Worm (Caenorhabditis elegans) whole organism, young adult: ENCODE results near the gene H35N09.1.

ENCODE experiments used
- C06A6.2 ChIP-seq: fragments of 200-800 bp; sonication (Bioruptor generic); conservative IDR thresholded peaks from 2 replicates; pipeline ENCODE4 v1.3.6; 2022; ENCODE audit warnings: missing genetic modification characterization, missing compliant biosample characterization
- C17E4.6 ChIP-seq: fragments of 200-800 bp; sonication (Bioruptor generic); IDR thresholded peaks from 2 replicates; pipeline ENCODE4 v1.3.6; 2022; ENCODE audit warnings: missing genetic modification reagents, missing genetic modification characterization, missing compliant biosample characterization
- D2030.7 ChIP-seq: fragments of 200-800 bp; sonication (Bioruptor generic); IDR thresholded peaks from 2 replicates; pipeline ENCODE4 v1.3.6; 2022; ENCODE audit warnings: missing genetic modification reagents, missing genetic modification characterization, missing compliant biosample characterization
- F23B12.7 ChIP-seq: sonication (generic microtip); optimal IDR thresholded peaks from 2 replicates; lab custom pipeline; 2017; ENCODE audit warnings: missing genetic modification characterization, mild to moderate bottlenecking, missing compliant biosample characterization, antibody characterized with exemption, moderate library complexity; ENCODE audit not compliant: insufficient read depth
- F33H1.4 ChIP-seq: fragments of 200-800 bp; sonication (Bioruptor generic); IDR thresholded peaks from 2 replicates; pipeline ENCODE4 v1.3.6; 2022; ENCODE audit warnings: missing genetic modification reagents, missing genetic modification characterization, missing compliant biosample characterization
- F37B4.10 ChIP-seq: fragments of 200-800 bp; sonication (Bioruptor generic); IDR thresholded peaks from 2 replicates; pipeline ENCODE4 v1.3.6; 2022; ENCODE audit warnings: missing genetic modification characterization, missing compliant biosample characterization
- F39B2.1 ChIP-seq: fragments of 200-800 bp; sonication (Bioruptor generic); IDR thresholded peaks from 2 replicates; pipeline ENCODE4 v1.3.6; 2022; ENCODE audit warnings: missing genetic modification reagents, missing genetic modification characterization, missing compliant biosample characterization
- F52B5.7 ChIP-seq: sonication (generic microtip); optimal IDR thresholded peaks from 2 replicates; lab custom pipeline; 2016; ENCODE audit warnings: mild to moderate bottlenecking, missing genetic modification characterization, missing compliant biosample characterization
- K11D2.4 ChIP-seq: fragments of 200-800 bp; sonication (Bioruptor generic); IDR thresholded peaks from 2 replicates; pipeline ENCODE4 v1.3.6; 2022; ENCODE audit warnings: missing genetic modification reagents, missing genetic modification characterization, missing compliant biosample characterization
- K12H6.12 ChIP-seq: fragments of 200-800 bp; sonication (Bioruptor generic); optimal IDR thresholded peaks from 2 replicates; lab custom pipeline; 2018; ENCODE audit warnings: mild to moderate bottlenecking, missing genetic modification characterization, missing compliant biosample characterization
- Y79H2A.3 ChIP-seq: fragments of 200-800 bp; sonication (Bioruptor generic); conservative IDR thresholded peaks from 2 replicates; pipeline ENCODE4 v1.3.6; 2022; ENCODE audit warnings: missing genetic modification reagents, missing genetic modification characterization, missing compliant biosample characterization
- akir-1 ChIP-seq: fragments of 200-800 bp; sonication (Bioruptor generic); optimal IDR thresholded peaks from 2 replicates; lab custom pipeline; 2018; ENCODE audit warnings: mild to moderate bottlenecking, missing genetic modification characterization, moderate library complexity, missing compliant biosample characterization
- atf-7 ChIP-seq: sonication (generic microtip); optimal IDR thresholded peaks from 2 replicates; lab custom pipeline; 2017; ENCODE audit warnings: mild to moderate bottlenecking, missing genetic modification characterization, missing compliant biosample characterization
- attf-5 ChIP-seq: fragments of 200-800 bp; sonication (Bioruptor generic); optimal IDR thresholded peaks from 2 replicates; lab custom pipeline; 2018; ENCODE audit warnings: mild to moderate bottlenecking, missing genetic modification characterization, missing compliant biosample characterization
- bed-1 ChIP-seq: fragments of 200-800 bp; sonication (Bioruptor generic); IDR thresholded peaks from 2 replicates; pipeline ENCODE4 v1.3.6; 2022; ENCODE audit warnings: missing genetic modification reagents, missing genetic modification characterization, missing compliant biosample characterization
- bed-2 ChIP-seq: fragments of 200-800 bp; sonication (Bioruptor generic); IDR thresholded peaks from 2 replicates; pipeline ENCODE4 v1.3.6; 2022; ENCODE audit warnings: missing genetic modification reagents, missing genetic modification characterization, missing compliant biosample characterization
- cebp-1 ChIP-seq, 2 experiments: fragments of 200-800 bp in 1 of 2; sonication (Bioruptor generic) in 1 of 2; sonication (generic microtip) in 1 of 2; IDR thresholded peaks in 1 of 2; optimal IDR thresholded peaks in 1 of 2; 2 replicates each; pipeline versions ENCODE4 v1.3.6 to Lab custom; 2017 to 2022; ENCODE audit warnings: missing compliant biosample characterization in 2 of 2, missing genetic modification characterization in 2 of 2, mild to moderate bottlenecking in 1 of 2, missing genetic modification reagents in 1 of 2, moderate library complexity in 1 of 2
- cebp-2 ChIP-seq: fragments of 200-800 bp; sonication (Bioruptor generic); IDR thresholded peaks from 2 replicates; pipeline ENCODE4 v1.3.6; 2022; ENCODE audit warnings: missing genetic modification characterization, missing compliant biosample characterization
- ceh-27 ChIP-seq: fragments of 200-800 bp; sonication (Bioruptor generic); optimal IDR thresholded peaks from 2 replicates; lab custom pipeline; 2018; ENCODE audit warnings: mild to moderate bottlenecking, missing genetic modification characterization, moderate library complexity, missing compliant biosample characterization
- ceh-58 ChIP-seq: fragments of 200-800 bp; sonication (Bioruptor generic); IDR thresholded peaks from 2 replicates; pipeline ENCODE4 v1.3.6; 2022; ENCODE audit warnings: missing genetic modification characterization, missing compliant biosample characterization
- egl-18 ChIP-seq: fragments of 200-800 bp; sonication (Bioruptor generic); IDR thresholded peaks from 2 replicates; pipeline ENCODE4 v1.3.6; 2022; ENCODE audit warnings: missing genetic modification reagents, missing genetic modification characterization, missing compliant biosample characterization
- ets-4 ChIP-seq: fragments of 200-800 bp; sonication (Bioruptor generic); optimal IDR thresholded peaks from 2 replicates; lab custom pipeline; 2018; ENCODE audit warnings: mild to moderate bottlenecking, missing genetic modification characterization, missing compliant biosample characterization
- fkh-3 ChIP-seq: sonication (generic microtip); optimal IDR thresholded peaks from 2 replicates; lab custom pipeline; 2016; ENCODE audit warnings: mild to moderate bottlenecking, missing genetic modification characterization, missing compliant biosample characterization
- him-1 ChIP-seq: sonication (generic microtip); optimal IDR thresholded peaks from 2 replicates; lab custom pipeline; 2016; ENCODE audit warnings: missing genotype, missing genetic modification reagents, missing genetic modification characterization, missing compliant biosample characterization
- hmg-1.2 ChIP-seq: fragments of 200-800 bp; sonication (Bioruptor generic); IDR thresholded peaks from 2 replicates; pipeline ENCODE4 v1.3.6; 2022; ENCODE audit warnings: missing genetic modification reagents, missing genetic modification characterization, missing compliant biosample characterization
- hmg-20 ChIP-seq: fragments of 200-800 bp; sonication (Bioruptor generic); IDR thresholded peaks from 2 replicates; pipeline ENCODE4 v1.3.6; 2022; ENCODE audit warnings: missing genetic modification reagents, missing genetic modification characterization, missing compliant biosample characterization
- hrde-1 ChIP-seq: sonication (generic microtip); optimal IDR thresholded peaks from 2 replicates; lab custom pipeline; 2016; ENCODE audit warnings: missing genetic modification characterization, mild to moderate bottlenecking, missing compliant biosample characterization, moderate library complexity, missing genotype, missing genetic modification reagents, borderline replicate concordance
- lag-1 ChIP-seq: fragments of 200-800 bp; sonication (Bioruptor generic); IDR thresholded peaks from 2 replicates; pipeline ENCODE4 v1.3.6; 2022; ENCODE audit warnings: missing genetic modification reagents, missing genetic modification characterization, missing compliant biosample characterization
- let-526 ChIP-seq: fragments of 200-800 bp; sonication (Bioruptor generic); IDR thresholded peaks from 2 replicates; pipeline ENCODE4 v1.3.6; 2022; ENCODE audit warnings: missing genetic modification reagents, missing genetic modification characterization, missing compliant biosample characterization
- lin-35 ChIP-seq, 3 experiments: fragments of 150-350 bp in 2 of 3; sonication (generic microtip) in 1 of 3; optimal IDR thresholded peaks; 2 replicates each; lab custom pipeline; 2014 to 2018; ENCODE audit warnings: missing biosample characterization in 3 of 3, missing genetic modification characterization in 3 of 3, missing genetic modification reagents in 3 of 3
- lir-1 ChIP-seq: fragments of 200-800 bp; sonication (Bioruptor generic); conservative IDR thresholded peaks from 2 replicates; pipeline ENCODE4 v1.3.6; 2022; ENCODE audit warnings: missing genetic modification reagents, missing genetic modification characterization, missing compliant biosample characterization
- lsl-1 ChIP-seq: fragments of 200-800 bp; sonication (Bioruptor generic); optimal IDR thresholded peaks from 2 replicates; lab custom pipeline; 2018; ENCODE audit warnings: mild to moderate bottlenecking, missing genetic modification characterization, moderate library complexity, missing compliant biosample characterization
- mcd-1 ChIP-seq: fragments of 200-800 bp; sonication (Bioruptor generic); IDR thresholded peaks from 2 replicates; pipeline ENCODE4 v1.3.6; 2022; ENCODE audit warnings: missing genetic modification reagents, missing genetic modification characterization, missing compliant biosample characterization
- mel-28 ChIP-seq: sonication (generic microtip); optimal IDR thresholded peaks from 2 replicates; lab custom pipeline; 2016; ENCODE audit warnings: borderline replicate concordance, mild to moderate bottlenecking, missing genetic modification characterization, missing compliant biosample characterization
- mes-4 ChIP-seq: sonication (generic microtip); optimal IDR thresholded peaks from 2 replicates; lab custom pipeline; 2016; ENCODE audit warnings: missing genotype, missing genetic modification characterization, missing compliant biosample characterization
- nhr-27 ChIP-seq: fragments of 200-800 bp; sonication (Bioruptor generic); optimal IDR thresholded peaks from 2 replicates; lab custom pipeline; 2018; ENCODE audit warnings: mild to moderate bottlenecking, missing genetic modification characterization, moderate library complexity, missing compliant biosample characterization
- pbrm-1 ChIP-seq: fragments of 200-800 bp; sonication (Bioruptor generic); IDR thresholded peaks from 2 replicates; pipeline ENCODE4 v1.3.6; 2022; ENCODE audit warnings: missing genetic modification reagents, missing genetic modification characterization, missing compliant biosample characterization
- rec-8 ChIP-seq, 2 experiments: sonication (generic microtip); optimal IDR thresholded peaks; 2 replicates each; lab custom pipeline; 2016; ENCODE audit warnings: mild to moderate bottlenecking in 2 of 2, missing genetic modification characterization in 2 of 2, missing genetic modification reagents in 2 of 2, missing genotype in 2 of 2, missing biosample characterization in 1 of 2, missing compliant biosample characterization in 1 of 2, moderate library complexity in 1 of 2
- repo-1 ChIP-seq: sonication (generic microtip); optimal IDR thresholded peaks from 2 replicates; lab custom pipeline; 2017; ENCODE audit warnings: mild to moderate bottlenecking, missing genetic modification characterization, missing compliant biosample characterization
- snpc-1.1 ChIP-seq: sonication (generic microtip); optimal IDR thresholded peaks from 2 replicates; lab custom pipeline; 2017; ENCODE audit warnings: missing genetic modification characterization, mild to moderate bottlenecking, missing compliant biosample characterization, antibody characterized with exemption, moderate library complexity, missing genotype, missing genetic modification reagents; ENCODE audit not compliant: insufficient read depth
- tbx-9 ChIP-seq: sonication (generic microtip); optimal IDR thresholded peaks from 2 replicates; lab custom pipeline; 2016; ENCODE audit warnings: borderline replicate concordance, missing genetic modification characterization, inconsistent platforms, missing compliant biosample characterization
- tlf-1 ChIP-seq: fragments of 200-800 bp; sonication (Bioruptor generic); optimal IDR thresholded peaks from 2 replicates; lab custom pipeline; 2018; ENCODE audit warnings: mild to moderate bottlenecking, missing genetic modification characterization, missing compliant biosample characterization
- xnd-1 ChIP-seq: sonication (generic microtip); optimal IDR thresholded peaks from 2 replicates; lab custom pipeline; 2016; ENCODE audit warnings: missing genotype, missing genetic modification reagents, missing genetic modification characterization, missing compliant biosample characterization
- ztf-18 ChIP-seq: sonication (generic microtip); optimal IDR thresholded peaks from 2 replicates; lab custom pipeline; 2016; ENCODE audit warnings: missing genotype, mild to moderate bottlenecking, missing genetic modification characterization, missing compliant biosample characterization
- ztf-22 ChIP-seq: fragments of 200-800 bp; sonication (Bioruptor generic); optimal IDR thresholded peaks from 2 replicates; lab custom pipeline; 2018; ENCODE audit warnings: mild to moderate bottlenecking, missing genetic modification characterization, moderate library complexity, missing compliant biosample characterization
- ztf-25 ChIP-seq: fragments of 200-800 bp; sonication (Bioruptor generic); IDR thresholded peaks from 2 replicates; pipeline ENCODE4 v1.3.6; 2022; ENCODE audit warnings: missing genetic modification reagents, missing genetic modification characterization, missing compliant biosample characterization
- ztf-26 ChIP-seq: sonication (generic microtip); optimal IDR thresholded peaks from 2 replicates; lab custom pipeline; 2017; ENCODE audit warnings: missing genetic modification characterization, missing compliant biosample characterization
- ztf-3 ChIP-seq: fragments of 200-800 bp; sonication (Bioruptor generic); optimal IDR thresholded peaks from 2 replicates; lab custom pipeline; 2018; ENCODE audit warnings: mild to moderate bottlenecking, missing genetic modification characterization, missing compliant biosample characterization

H35N09.1 gene

DNA sequence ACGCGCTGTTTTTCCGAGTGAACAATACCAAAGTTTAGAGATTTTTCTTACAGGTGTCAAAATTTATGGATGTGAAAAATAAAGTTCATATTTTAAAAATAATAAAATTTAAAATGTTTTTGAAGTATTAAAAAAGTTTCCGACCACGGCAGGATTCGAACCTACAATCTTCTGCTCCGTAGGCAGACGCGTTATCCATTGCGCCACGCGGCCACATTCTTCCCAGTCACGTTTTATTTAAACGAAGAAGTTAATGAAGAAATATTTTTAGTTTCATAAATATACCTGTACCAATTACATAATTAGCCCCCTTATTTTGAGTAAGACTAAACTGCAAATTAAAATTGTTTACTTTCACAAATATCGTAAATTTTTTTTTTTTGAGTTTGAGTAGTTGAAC lies 35.5 kb downstream of the H35N09.1 start (continued):
- TF ChIP-seq attf-5: peak; percentile 6
- no peak for TF ChIP-seq F33H1.4 (GFP tag; lab: Robert Waterston, UW)
- TF ChIP-seq F52B5.7 (tag; lab: Kevin White, UChicago): no peak
- no peak for TF ChIP-seq F37B4.10
- TF ChIP-seq ztf-22 (GFP tag; lab: Kevin White, UChicago): no peak
- TF ChIP-seq lin-35 (GFP tag; optimal IDR thresholded peaks at IDR 0.05; lab: Kevin White, UChicago): peak in 1 of 3 experiments; percentile 61
- no peak for TF ChIP-seq F39B2.1 (GFP tag; lab: Robert Waterston, UW)
- TF ChIP-seq atf-7: no peak
- TF ChIP-seq D2030.7 (GFP tag; lab: Robert Waterston, UW): peak; percentile 77; the same call in 1 of the 2 replicates
- TF ChIP-seq bed-2 (GFP tag; lab: Robert Waterston, UW): no peak
- TF ChIP-seq hmg-20 (GFP tag; lab: Robert Waterston, UW): no peak
- TF ChIP-seq F23B12.7 (tag; lab: Kevin White, UChicago): peak; percentile 65
- TF ChIP-seq hrde-1 (tag; lab: Kevin White, UChicago): peak; percentile 43
- no peak for TF ChIP-seq lir-1 (GFP tag; lab: Robert Waterston, UW)
- no peak for TF ChIP-seq ceh-58 (GFP tag; lab: Robert Waterston, UW)
- TF ChIP-seq ztf-25 (GFP tag; lab: Robert Waterston, UW): peak; percentile 89
- TF ChIP-seq ceh-27: no peak
- no peak for TF ChIP-seq let-526 (GFP tag; lab: Robert Waterston, UW)
- TF ChIP-seq ztf-26 (tag; lab: Kevin White, UChicago): no peak
- TF ChIP-seq C17E4.6: no peak
- no peak for TF ChIP-seq mel-28
- no peak for TF ChIP-seq cebp-1 (GFP tag; IDR thresholded peaks at IDR 0.05; lab: Robert Waterston, UW)
- peak; percentile 37 for TF ChIP-seq cebp-1 (tag; optimal IDR thresholded peaks at IDR 0.05; lab: Kevin White, UChicago)
- TF ChIP-seq xnd-1 (tag; lab: Kevin White, UChicago): no peak
- peak; percentile 51 for TF ChIP-seq ztf-18 (tag; lab: Kevin White, UChicago)
- no peak for TF ChIP-seq tbx-9 (tag; lab: Kevin White, UChicago)
- TF ChIP-seq ztf-3 (GFP tag; lab: Kevin White, UChicago): no peak
- no peak for TF ChIP-seq K12H6.12
- TF ChIP-seq egl-18 (GFP tag; lab: Robert Waterston, UW): no peak
- TF ChIP-seq hmg-1.2: peak; percentile 69
- no peak for TF ChIP-seq lag-1 (GFP tag; lab: Robert Waterston, UW)
- no peak for TF ChIP-seq lsl-1 (GFP tag; lab: Kevin White, UChicago)
- peak; percentile 60 for TF ChIP-seq mes-4 (tag; lab: Kevin White, UChicago)
- peak; percentile 60 for TF ChIP-seq him-1 (tag; lab: Kevin White, UChicago)
- no peak for TF ChIP-seq tlf-1 (GFP tag; lab: Kevin White, UChicago)
- no peak for TF ChIP-seq fkh-3 (tag; lab: Kevin White, UChicago)
- no peak for TF ChIP-seq bed-1 (GFP tag; lab: Robert Waterston, UW)
- peak; percentile 68 for TF ChIP-seq snpc-1.1 (tag; lab: Kevin White, UChicago)
- no peak for TF ChIP-seq mcd-1 (GFP tag; lab: Robert Waterston, UW)
- no peak for TF ChIP-seq Y79H2A.3
- TF ChIP-seq nhr-27 (tag; lab: Kevin White, UChicago): no peak
- TF ChIP-seq pbrm-1 (GFP tag; lab: Robert Waterston, UW): peak; percentile 82
- peak; percentile 31 for TF ChIP-seq repo-1
- TF ChIP-seq akir-1 (GFP tag; lab: Kevin White, UChicago): no peak
- TF ChIP-seq rec-8 (tag; optimal IDR thresholded peaks at IDR 0.05; lab: Kevin White, UChicago): peak; percentile 50 to 71
- no peak for TF ChIP-seq ets-4 (GFP tag; lab: Kevin White, UChicago)
- no peak for TF ChIP-seq C06A6.2 (GFP tag; lab: Robert Waterston, UW)
- no peak for TF ChIP-seq cebp-2 (GFP tag; lab: Robert Waterston, UW)
- TF ChIP-seq K11D2.4 (GFP tag; lab: Robert Waterston, UW): no peak
